Worm (Caenorhabditis elegans) whole organism, young adult: ENCODE data around the gene F14H8.2.

Experiments used
- F23B12.7 ChIP-seq: sonication (generic microtip); optimal IDR thresholded peaks from 2 replicates; lab custom pipeline; 2017; ENCODE audit warnings: missing genetic modification characterization, mild to moderate bottlenecking, missing compliant biosample characterization, antibody characterized with exemption, moderate library complexity; ENCODE audit not compliant: insufficient read depth
- F33H1.4 ChIP-seq: fragments of 200-800 bp; sonication (Bioruptor generic); IDR thresholded peaks from 2 replicates; pipeline ENCODE4 v1.3.6; 2022; ENCODE audit warnings: missing genetic modification reagents, missing genetic modification characterization, missing compliant biosample characterization
- F39B2.1 ChIP-seq: fragments of 200-800 bp; sonication (Bioruptor generic); IDR thresholded peaks from 2 replicates; pipeline ENCODE4 v1.3.6; 2022; ENCODE audit warnings: missing genetic modification reagents, missing genetic modification characterization, missing compliant biosample characterization
- K12H6.12 ChIP-seq: fragments of 200-800 bp; sonication (Bioruptor generic); optimal IDR thresholded peaks from 2 replicates; lab custom pipeline; 2018; ENCODE audit warnings: mild to moderate bottlenecking, missing genetic modification characterization, missing compliant biosample characterization
- Y53G8AR.9 ChIP-seq: fragments of 200-800 bp; sonication (Bioruptor generic); conservative IDR thresholded peaks from 2 replicates; pipeline ENCODE4 v1.3.6; 2022; ENCODE audit warnings: missing genetic modification reagents, missing genetic modification characterization, missing compliant biosample characterization
- Y67H2A.10 ChIP-seq: fragments of 200-800 bp; sonication (Bioruptor generic); conservative IDR thresholded peaks from 2 replicates; pipeline ENCODE4 v1.3.6; 2022; ENCODE audit warnings: missing genetic modification reagents, missing genetic modification characterization, missing compliant biosample characterization
- Y79H2A.3 ChIP-seq: fragments of 200-800 bp; sonication (Bioruptor generic); conservative IDR thresholded peaks from 2 replicates; pipeline ENCODE4 v1.3.6; 2022; ENCODE audit warnings: missing genetic modification reagents, missing genetic modification characterization, missing compliant biosample characterization
- ZK185.1 ChIP-seq: sonication (generic microtip); optimal IDR thresholded peaks from 2 replicates; lab custom pipeline; 2016; ENCODE audit warnings: mild to moderate bottlenecking, missing genetic modification characterization, missing compliant biosample characterization; ENCODE audit not compliant: poor library complexity, severe bottlenecking
- akir-1 ChIP-seq: fragments of 200-800 bp; sonication (Bioruptor generic); optimal IDR thresholded peaks from 2 replicates; lab custom pipeline; 2018; ENCODE audit warnings: mild to moderate bottlenecking, missing genetic modification characterization, moderate library complexity, missing compliant biosample characterization
- attf-3 ChIP-seq: fragments of 200-800 bp; sonication (Bioruptor generic); conservative IDR thresholded peaks from 2 replicates; pipeline ENCODE4 v1.3.6; 2022; ENCODE audit warnings: missing genetic modification reagents, missing genetic modification characterization, missing compliant biosample characterization
- attf-5 ChIP-seq: fragments of 200-800 bp; sonication (Bioruptor generic); optimal IDR thresholded peaks from 2 replicates; lab custom pipeline; 2018; ENCODE audit warnings: mild to moderate bottlenecking, missing genetic modification characterization, missing compliant biosample characterization
- cebp-1 ChIP-seq, 2 experiments: fragments of 200-800 bp in 1 of 2; sonication (Bioruptor generic) in 1 of 2; sonication (generic microtip) in 1 of 2; IDR thresholded peaks in 1 of 2; optimal IDR thresholded peaks in 1 of 2; 2 replicates each; pipeline versions ENCODE4 v1.3.6 to Lab custom; 2017 to 2022; ENCODE audit warnings: missing compliant biosample characterization in 2 of 2, missing genetic modification characterization in 2 of 2, mild to moderate bottlenecking in 1 of 2, missing genetic modification reagents in 1 of 2, moderate library complexity in 1 of 2
- ceh-40 ChIP-seq: fragments of 200-800 bp; sonication (Bioruptor generic); IDR thresholded peaks from 2 replicates; pipeline ENCODE4 v1.3.6; 2022; ENCODE audit warnings: missing genetic modification characterization, missing compliant biosample characterization
- dpl-1 ChIP-seq: fragments of 150-350 bp; optimal IDR thresholded peaks from 2 replicates; lab custom pipeline; 2014; ENCODE audit warnings: missing biosample characterization, missing genetic modification reagents, missing genetic modification characterization
- ekl-4 ChIP-seq: fragments of 200-800 bp; sonication (Bioruptor generic); IDR thresholded peaks from 2 replicates; pipeline ENCODE4 v1.3.6; 2022; ENCODE audit warnings: missing genetic modification reagents, missing genetic modification characterization, missing compliant biosample characterization
- fkh-3 ChIP-seq: sonication (generic microtip); optimal IDR thresholded peaks from 2 replicates; lab custom pipeline; 2016; ENCODE audit warnings: mild to moderate bottlenecking, missing genetic modification characterization, missing compliant biosample characterization
- him-1 ChIP-seq: sonication (generic microtip); optimal IDR thresholded peaks from 2 replicates; lab custom pipeline; 2016; ENCODE audit warnings: missing genotype, missing genetic modification reagents, missing genetic modification characterization, missing compliant biosample characterization
- hsf-1 ChIP-seq: fragments of 200-800 bp; sonication (Bioruptor generic); IDR thresholded peaks from 2 replicates; pipeline ENCODE4 v1.3.6; 2022; ENCODE audit warnings: missing genetic modification reagents, missing genetic modification characterization, missing compliant biosample characterization
- let-607 ChIP-seq, 2 experiments: fragments of 200-800 bp in 1 of 2; sonication (Bioruptor generic) in 1 of 2; sonication (generic microtip) in 1 of 2; optimal IDR thresholded peaks; 2 replicates each; lab custom pipeline; 2016 to 2018; ENCODE audit warnings: mild to moderate bottlenecking in 2 of 2, missing compliant biosample characterization in 2 of 2, missing genetic modification characterization in 2 of 2, moderate library complexity in 2 of 2, missing genotype in 1 of 2
- lin-35 ChIP-seq, 3 experiments: fragments of 150-350 bp in 2 of 3; sonication (generic microtip) in 1 of 3; optimal IDR thresholded peaks; 2 replicates each; lab custom pipeline; 2014 to 2018; ENCODE audit warnings: missing biosample characterization in 3 of 3, missing genetic modification characterization in 3 of 3, missing genetic modification reagents in 3 of 3
- lin-54 ChIP-seq: fragments of 200-800 bp; sonication (Bioruptor generic); optimal IDR thresholded peaks from 2 replicates; lab custom pipeline; 2018; ENCODE audit warnings: mild to moderate bottlenecking, missing genetic modification characterization, missing compliant biosample characterization
- lsl-1 ChIP-seq: fragments of 200-800 bp; sonication (Bioruptor generic); optimal IDR thresholded peaks from 2 replicates; lab custom pipeline; 2018; ENCODE audit warnings: mild to moderate bottlenecking, missing genetic modification characterization, moderate library complexity, missing compliant biosample characterization
- madf-10 ChIP-seq: sonication (generic microtip); optimal IDR thresholded peaks from 2 replicates; lab custom pipeline; 2016; ENCODE audit warnings: mild to moderate bottlenecking, missing genetic modification characterization, missing compliant biosample characterization
- madf-3 ChIP-seq: fragments of 200-800 bp; sonication (Bioruptor generic); IDR thresholded peaks from 2 replicates; pipeline ENCODE4 v1.3.6; 2022; ENCODE audit warnings: missing genetic modification reagents, missing genetic modification characterization, missing compliant biosample characterization
- madf-8 ChIP-seq: fragments of 200-800 bp; sonication (Bioruptor generic); conservative IDR thresholded peaks from 2 replicates; pipeline ENCODE4 v1.3.6; 2022; ENCODE audit warnings: missing genetic modification reagents, missing genetic modification characterization, missing compliant biosample characterization
- mcd-1 ChIP-seq: fragments of 200-800 bp; sonication (Bioruptor generic); IDR thresholded peaks from 2 replicates; pipeline ENCODE4 v1.3.6; 2022; ENCODE audit warnings: missing genetic modification reagents, missing genetic modification characterization, missing compliant biosample characterization
- nfya-2 ChIP-seq: fragments of 200-800 bp; sonication (Bioruptor generic); IDR thresholded peaks from 2 replicates; pipeline ENCODE4 v1.3.6; 2022; ENCODE audit warnings: missing genetic modification reagents, missing genetic modification characterization, missing compliant biosample characterization
- pbrm-1 ChIP-seq: fragments of 200-800 bp; sonication (Bioruptor generic); IDR thresholded peaks from 2 replicates; pipeline ENCODE4 v1.3.6; 2022; ENCODE audit warnings: missing genetic modification reagents, missing genetic modification characterization, missing compliant biosample characterization
- pha-4 ChIP-seq: fragments of 150-350 bp; sonication (generic microtip); optimal IDR thresholded peaks from 2 replicates; lab custom pipeline; 2014; ENCODE audit warnings: missing biosample characterization, missing genetic modification reagents, missing genetic modification characterization
- rcor-1 ChIP-seq: fragments of 200-800 bp; sonication (Bioruptor generic); IDR thresholded peaks from 2 replicates; pipeline ENCODE4 v1.3.6; 2022; ENCODE audit warnings: missing genetic modification reagents, missing genetic modification characterization, missing compliant biosample characterization
- rec-8 ChIP-seq, 2 experiments: sonication (generic microtip); optimal IDR thresholded peaks; 2 replicates each; lab custom pipeline; 2016; ENCODE audit warnings: mild to moderate bottlenecking in 2 of 2, missing genetic modification characterization in 2 of 2, missing genetic modification reagents in 2 of 2, missing genotype in 2 of 2, missing biosample characterization in 1 of 2, missing compliant biosample characterization in 1 of 2, moderate library complexity in 1 of 2
- sea-2 ChIP-seq: fragments of 200-800 bp; sonication (Bioruptor generic); IDR thresholded peaks from 2 replicates; pipeline ENCODE4 v1.3.6; 2022; ENCODE audit warnings: missing genetic modification characterization, missing compliant biosample characterization
- snpc-1.1 ChIP-seq: sonication (generic microtip); optimal IDR thresholded peaks from 2 replicates; lab custom pipeline; 2017; ENCODE audit warnings: missing genetic modification characterization, mild to moderate bottlenecking, missing compliant biosample characterization, antibody characterized with exemption, moderate library complexity, missing genotype, missing genetic modification reagents; ENCODE audit not compliant: insufficient read depth
- snpc-3.4 ChIP-seq: sonication (generic microtip); optimal IDR thresholded peaks from 2 replicates; lab custom pipeline; 2017; ENCODE audit warnings: missing genetic modification characterization, mild to moderate bottlenecking, missing compliant biosample characterization, antibody characterized with exemption, moderate library complexity, missing genotype, missing genetic modification reagents
- snpc-4 ChIP-seq, 5 experiments: fragments of 150-350 bp in 1 of 5; sonication (generic microtip) in 4 of 5; optimal IDR thresholded peaks; 2 replicates each; lab custom pipeline; 2014 to 2018; ENCODE audit warnings: missing genetic modification characterization in 5 of 5, missing biosample characterization in 3 of 5, antibody characterized with exemption in 2 of 5, mild to moderate bottlenecking in 2 of 5, missing compliant biosample characterization in 2 of 5, missing genotype in 2 of 5, moderate library complexity in 2 of 5, missing genetic modification reagents in 1 of 5
- somi-1 ChIP-seq: fragments of 200-800 bp; sonication (Bioruptor generic); optimal IDR thresholded peaks from 2 replicates; lab custom pipeline; 2018; ENCODE audit warnings: mild to moderate bottlenecking, missing genetic modification characterization, missing compliant biosample characterization
- tbp1 ChIP-seq: fragments of 200-800 bp; sonication (Bioruptor generic); optimal IDR thresholded peaks from 2 replicates; lab custom pipeline; 2018; ENCODE audit warnings: mild to moderate bottlenecking, missing genetic modification characterization, missing compliant biosample characterization
- unc-130 ChIP-seq: sonication (generic microtip); optimal IDR thresholded peaks from 2 replicates; lab custom pipeline; 2016; ENCODE audit warnings: missing genetic modification reagents, missing genetic modification characterization, missing compliant biosample characterization
- zfh-2 ChIP-seq: fragments of 200-800 bp; sonication (Bioruptor generic); conservative IDR thresholded peaks from 2 replicates; pipeline ENCODE4 v1.3.6; 2022; ENCODE audit warnings: missing genetic modification reagents, missing genetic modification characterization, missing compliant biosample characterization
- ztf-18 ChIP-seq: sonication (generic microtip); optimal IDR thresholded peaks from 2 replicates; lab custom pipeline; 2016; ENCODE audit warnings: missing genotype, mild to moderate bottlenecking, missing genetic modification characterization, missing compliant biosample characterization
- ztf-25 ChIP-seq: fragments of 200-800 bp; sonication (Bioruptor generic); IDR thresholded peaks from 2 replicates; pipeline ENCODE4 v1.3.6; 2022; ENCODE audit warnings: missing genetic modification reagents, missing genetic modification characterization, missing compliant biosample characterization
- ztf-26 ChIP-seq: sonication (generic microtip); optimal IDR thresholded peaks from 2 replicates; lab custom pipeline; 2017; ENCODE audit warnings: missing genetic modification characterization, missing compliant biosample characterization

The F14H8.2 gene

ce11 chrV:15063987-15064386, 43.9 kb upstream of the F14H8.2 start, which contains the start of gene rap-2:
Gene rap-2 (minus strand): TSS chrV:15064087.
- no peak for TF ChIP-seq attf-3 (GFP tag; lab: Robert Waterston, UW)
- no peak for TF ChIP-seq Y53G8AR.9 (GFP tag; lab: Robert Waterston, UW)
- TF ChIP-seq sea-2 (GFP tag; lab: Robert Waterston, UW), result no peak
- no peak for TF ChIP-seq attf-5
- TF ChIP-seq F39B2.1, result no peak
- no peak for TF ChIP-seq ztf-25 (GFP tag; lab: Robert Waterston, UW)
- TF ChIP-seq pha-4 (tag; lab: Kevin White, UChicago), result no peak
- TF ChIP-seq snpc-4 (GFP tag; optimal IDR thresholded peaks at IDR 0.05; lab: Kevin White, UChicago), result no peak
- no peak for TF ChIP-seq snpc-4 (tag; optimal IDR thresholded peaks at IDR 0.05; lab: Kevin White, UChicago)
- TF ChIP-seq madf-10 (tag; lab: Kevin White, UChicago), result no peak
- TF ChIP-seq mcd-1 (GFP tag; lab: Robert Waterston, UW), result no peak
- TF ChIP-seq him-1 (tag; lab: Kevin White, UChicago), result no peak
- no peak for TF ChIP-seq let-607 (tag; optimal IDR thresholded peaks at IDR 0.05; lab: Kevin White, UChicago)
- no peak for TF ChIP-seq Y79H2A.3 (GFP tag; lab: Robert Waterston, UW)
- TF ChIP-seq ceh-40 (GFP tag; lab: Robert Waterston, UW), result no peak
- no peak for TF ChIP-seq K12H6.12 (tag; lab: Kevin White, UChicago)

- TF ChIP-seq fkh-3, result no peak
- peak; percentile 55; the same call in 1 of the 2 replicates for TF ChIP-seq F33H1.4
- TF ChIP-seq lsl-1 (GFP tag; lab: Kevin White, UChicago), result peak; percentile 77
These were observed 40.5 kb upstream of the F14H8.2 start for ce11 chrV:15060595-15060994.

ce11 chrV:15059534-15059933, 39.4 kb upstream of the F14H8.2 start, which contains the start of the genes mcm-3 and C25D7.15:
Gene mcm-3 (minus strand): TSS chrV:15059599.
Gene C25D7.15 (plus strand): TSS chrV:15059808.
- TF ChIP-seq snpc-1.1 (tag; lab: Kevin White, UChicago) (peak; percentile 46), Y67H2A.10 (GFP tag; lab: Robert Waterston, UW) (no peak), madf-3 (peak; percentile 78; the same call in 1 of the 2 replicates), somi-1 (GFP tag; lab: Kevin White, UChicago) (no peak), rec-8 (tag; optimal IDR thresholded peaks at IDR 0.05; lab: Kevin White, UChicago) (no peak), madf-8 (GFP tag; lab: Robert Waterston, UW) (peak; percentile 90), snpc-3.4 (tag; lab: Kevin White, UChicago) (peak; percentile 84), F23B12.7 (no peak), rcor-1 (GFP tag; lab: Robert Waterston, UW) (peak; percentile 50), cebp-1 (GFP tag; IDR thresholded peaks at IDR 0.05; lab: Robert Waterston, UW) (no peak), cebp-1 (tag; optimal IDR thresholded peaks at IDR 0.05; lab: Kevin White, UChicago) (peak; percentile 6), ZK185.1 (no peak), akir-1 (GFP tag; lab: Kevin White, UChicago) (no peak), ztf-18 (tag; lab: Kevin White, UChicago) (peak; percentile 7), ekl-4 (no peak), zfh-2 (no peak), unc-130 (peak; percentile 0), Y79H2A.3 (GFP tag; lab: Robert Waterston, UW) (no peak), lin-54 (peak; percentile 80), tbp1 (GFP tag; lab: Kevin White, UChicago) (peak; percentile 55), nfya-2 (no peak), snpc-4 (GFP tag; optimal IDR thresholded peaks at IDR 0.05; lab: Kevin White, UChicago) (no peak), snpc-4 (tag; optimal IDR thresholded peaks at IDR 0.05; lab: Kevin White, UChicago) (peak in 1 of 4 experiments; percentile 42), hsf-1 (GFP tag; lab: Robert Waterston, UW) (peak; percentile 87), dpl-1 (peak; percentile 89), F39B2.1 (no peak), ztf-26 (tag; lab: Kevin White, UChicago) (no peak), lin-35 (GFP tag; optimal IDR thresholded peaks at IDR 0.05; lab: Kevin White, UChicago) (peak in 2 of 3 experiments; percentile 45 to 62), pbrm-1 (GFP tag; lab: Robert Waterston, UW) (peak; percentile 63; the same call in 1 of the 2 replicates)
